Worm (Caenorhabditis elegans): Measurements from ENCODE around the gene bar-1.
A peak's percentile ranks its signal among the peaks of the same experiment; 100 is the strongest.

bar-1 gene

ce11 chrX:7193894-7194614 lies 23.6 kb upstream of the bar-1 start, which contains the start of gene dnj-7:
Gene dnj-7, plus strand, starts transcription at chrX:7194564.
- TF ChIP-seq egl-27 (tag; optimal IDR thresholded peaks at IDR 0.05) (peak; percentile 6), nhr-21 (tag; optimal IDR thresholded peaks at IDR 0.05) (peak; percentile 44), lin-13 (GFP tag; optimal IDR thresholded peaks at IDR 0.05) (peak; percentile 16), C34F6.9 (tag; optimal IDR thresholded peaks at IDR 0.05) (peak; percentile 58), sma-9 (GFP tag; optimal IDR thresholded peaks at IDR 0.05) (no peak), sma-9 (tag; optimal IDR thresholded peaks at IDR 0.05) (no peak), crh-2 (tag; optimal IDR thresholded peaks at IDR 0.05) (peak; percentile 72), lsy-2 (tag; optimal IDR thresholded peaks at IDR 0.05) (peak in 1 of 2 experiments; percentile 4), fos-1 (tag; optimal IDR thresholded peaks at IDR 0.05) (peak; percentile 34), nhr-25 (tag; optimal IDR thresholded peaks at IDR 0.05) (peak; percentile 39), sma-3 (GFP tag; optimal IDR thresholded peaks at IDR 0.05) (peak; percentile 48), nhr-77 (tag; optimal IDR thresholded peaks at IDR 0.05) (no peak), blmp-1 (tag; optimal IDR thresholded peaks at IDR 0.05; ENCODE audit: insufficient read depth) (no peak), unc-55 (GFP tag; optimal IDR thresholded peaks at IDR 0.05) (peak; percentile 63), sem-4 (tag; optimal IDR thresholded peaks at IDR 0.05) (peak; percentile 63), dmd-4 (tag; optimal IDR thresholded peaks at IDR 0.05) (no peak)

- no peak for TF ChIP-seq alr-1 (tag; optimal IDR thresholded peaks at IDR 0.05)
- no peak for TF ChIP-seq nhr-10 (tag; optimal IDR thresholded peaks at IDR 0.05)
- no peak for TF ChIP-seq Y55F3AM.14 (GFP tag; optimal IDR thresholded peaks at IDR 0.05)
- TF ChIP-seq nhr-77 (tag; optimal IDR thresholded peaks at IDR 0.05) = no peak
- TF ChIP-seq unc-39 (tag; optimal IDR thresholded peaks at IDR 0.05) = no peak
- no peak for TF ChIP-seq lsy-2 (tag; optimal IDR thresholded peaks at IDR 0.05)
- TF ChIP-seq lin-39 (tag; optimal IDR thresholded peaks at IDR 0.05) = no peak
- no peak for TF ChIP-seq fos-1 (tag; optimal IDR thresholded peaks at IDR 0.05)
- no peak for TF ChIP-seq elt-3 (tag; optimal IDR thresholded peaks at IDR 0.05)
Measured at ce11 chrX:7191882-7192281, 21.5 kb upstream of the bar-1 start, which contains the start of gene C55B6.7. Gene C55B6.7, minus strand, starts transcription at chrX:7191982.

- no peak for TF ChIP-seq mbf-1 (tag; optimal IDR thresholded peaks at IDR 0.05)
Measured at ce11 chrX:7187602-7188001, 17.2 kb upstream of the bar-1 start, which contains the start of gene C55B6.4. Gene C55B6.4, minus strand, starts transcription at chrX:7187702.

DNA sequence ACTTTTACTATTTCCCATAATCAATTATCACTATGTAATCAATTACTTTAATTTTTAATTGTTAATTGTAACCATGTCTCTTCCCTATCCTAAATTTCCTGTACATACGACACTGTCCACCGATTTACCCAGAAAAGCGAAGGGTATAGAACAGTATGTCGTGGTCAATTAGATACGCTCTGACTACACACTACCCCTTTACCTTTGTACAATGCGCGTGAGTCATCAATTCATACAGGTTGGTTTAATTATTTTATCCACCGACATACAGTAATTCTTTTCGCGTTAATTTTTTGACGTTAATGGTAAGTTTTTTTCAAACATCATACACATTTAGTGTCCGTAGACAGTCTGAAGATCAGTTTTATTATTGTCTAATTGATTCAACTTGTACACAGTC lies 11.2 kb upstream of the bar-1 start:
- TF ChIP-seq peb-1 (tag; optimal IDR thresholded peaks at IDR 0.05) (no peak), unc-62 (GFP tag; optimal IDR thresholded peaks at IDR 0.05) (peak; percentile 14), nhr-21 (tag; optimal IDR thresholded peaks at IDR 0.05) (peak; percentile 99), lin-39 (tag; optimal IDR thresholded peaks at IDR 0.05) (no peak), crh-2 (tag; optimal IDR thresholded peaks at IDR 0.05) (peak; percentile 96), ceh-16 (tag; optimal IDR thresholded peaks at IDR 0.05) (peak; percentile 80), nhr-10 (tag; optimal IDR thresholded peaks at IDR 0.05) (peak; percentile 83), nhr-25 (tag; optimal IDR thresholded peaks at IDR 0.05) (peak; percentile 96), gmeb-1 (tag; optimal IDR thresholded peaks at IDR 0.05) (peak; percentile 92), nhr-129 (tag; optimal IDR thresholded peaks at IDR 0.05) (peak; percentile 97), lin-11 (tag; optimal IDR thresholded peaks at IDR 0.05) (no peak), C34F6.9 (tag; optimal IDR thresholded peaks at IDR 0.05) (peak; percentile 35), elt-1 (tag; optimal IDR thresholded peaks at IDR 0.05) (no peak), ztf-1 (GFP tag; conservative IDR thresholded peaks at IDR 0.05) (no peak), unc-55 (GFP tag; optimal IDR thresholded peaks at IDR 0.05) (no peak), nhr-77 (tag; optimal IDR thresholded peaks at IDR 0.05) (peak; percentile 89), skn-1 (tag; optimal IDR thresholded peaks at IDR 0.05) (peak; percentile 22), lin-13 (GFP tag; optimal IDR thresholded peaks at IDR 0.05) (peak; percentile 82), egl-27 (tag; optimal IDR thresholded peaks at IDR 0.05) (peak; percentile 81), ceh-82 (tag; optimal IDR thresholded peaks at IDR 0.05) (peak; percentile 38), nhr-23 (tag; optimal IDR thresholded peaks at IDR 0.05) (no peak), fos-1 (tag; optimal IDR thresholded peaks at IDR 0.05) (peak; percentile 96), mbf-1 (tag; optimal IDR thresholded peaks at IDR 0.05) (peak; percentile 55), mab-5 (tag; optimal IDR thresholded peaks at IDR 0.05) (peak; percentile 25), snpc-4 (tag; optimal IDR thresholded peaks at IDR 0.05) (peak; percentile 20), sma-3 (GFP tag; optimal IDR thresholded peaks at IDR 0.05) (peak; percentile 99), nhr-237 (tag; optimal IDR thresholded peaks at IDR 0.05) (peak; percentile 83), sma-9 (GFP tag; optimal IDR thresholded peaks at IDR 0.05) (peak; percentile 78), sma-9 (tag; optimal IDR thresholded peaks at IDR 0.05) (no peak), ztf-4 (tag; optimal IDR thresholded peaks at IDR 0.05) (peak; percentile 55), dmd-4 (tag; optimal IDR thresholded peaks at IDR 0.05) (peak; percentile 33), ama-1 (optimal IDR thresholded peaks at IDR 0.05) (no peak), sem-4 (tag; optimal IDR thresholded peaks at IDR 0.05) (peak; percentile 75), mdl-1 (tag; optimal IDR thresholded peaks at IDR 0.05) (peak in 1 of 2 experiments; percentile 21), nhr-12 (tag; optimal IDR thresholded peaks at IDR 0.05) (no peak), F13H6.1 (tag; optimal IDR thresholded peaks at IDR 0.05) (peak; percentile 91), elt-3 (tag; optimal IDR thresholded peaks at IDR 0.05) (no peak), Y55F3AM.14 (GFP tag; optimal IDR thresholded peaks at IDR 0.05) (peak; percentile 38), lsy-2 (tag; optimal IDR thresholded peaks at IDR 0.05) (peak; percentile 60 to 86), alr-1 (tag; optimal IDR thresholded peaks at IDR 0.05) (no peak), nhr-11 (tag; optimal IDR thresholded peaks at IDR 0.05) (no peak)

Measured in whole organism, L2 larva.